Worm (Caenorhabditis elegans): Measurements from ENCODE around the gene dnc-2.

ce11 chrIII:5902558-5902957, 23.0 kb downstream of the dnc-2 start:
- TF ChIP-seq egl-44 (GFP tag; IDR thresholded peaks at IDR 0.05) (no peak), ama-1 (optimal IDR thresholded peaks at IDR 0.05) (no peak), ama-1 (GFP tag; optimal IDR thresholded peaks at IDR 0.05) (no peak), zfh-2 (GFP tag; conservative IDR thresholded peaks at IDR 0.05) (no peak), nfya-1 (tag; optimal IDR thresholded peaks at IDR 0.05; ENCODE audit: borderline replicate concordance, insufficient read depth) (no peak), lsy-27 (tag; optimal IDR thresholded peaks at IDR 0.05; ENCODE audit: borderline replicate concordance, insufficient read depth) (no peak), F49E8.2 (tag; optimal IDR thresholded peaks at IDR 0.05; ENCODE audit: insufficient read depth) (no peak), hlh-12 (tag; optimal IDR thresholded peaks at IDR 0.05) (no peak), snpc-4 (GFP tag; optimal IDR thresholded peaks at IDR 0.05) (no peak), snpc-4 (tag; optimal IDR thresholded peaks at IDR 0.05) (no peak), C06A6.2 (GFP tag; conservative IDR thresholded peaks at IDR 0.05) (no peak), sea-2 (GFP tag; IDR thresholded peaks at IDR 0.05) (no peak), Y53G8AR.9 (GFP tag; conservative IDR thresholded peaks at IDR 0.05) (no peak), tbx-9 (tag; optimal IDR thresholded peaks at IDR 0.05; ENCODE audit: borderline replicate concordance) (no peak), efl-1 (GFP tag; optimal IDR thresholded peaks at IDR 0.05) (no peak), unc-62 (GFP tag; optimal IDR thresholded peaks at IDR 0.05) (no peak)

All from whole organism, young adult.